Worm (Caenorhabditis elegans): ENCODE measurements around the gene str-40.

ce11 chrV:3046364-3046763 lies 22.6 kb downstream of the str-40 start:
- TF ChIP-seq vab-7 (GFP tag; IDR thresholded peaks at IDR 0.05) (no peak), arid-1 (GFP tag; conservative IDR thresholded peaks at IDR 0.05) (no peak), ZK546.5 (tag; optimal IDR thresholded peaks at IDR 0.05) (no peak), daf-16 (GFP tag; optimal IDR thresholded peaks at IDR 0.05) (no peak), daf-16 (tag; optimal IDR thresholded peaks at IDR 0.05) (no peak), aha-1 (tag) (peak; percentile 83), ama-1 (optimal IDR thresholded peaks at IDR 0.05) (no peak), saeg-2 (GFP tag; IDR thresholded peaks at IDR 0.05) (no peak), unc-62 (GFP tag; optimal IDR thresholded peaks at IDR 0.05 in 1 of 2) (no peak), unc-62 (tag; optimal IDR thresholded peaks at IDR 0.05) (no peak), jun-1 (tag; optimal IDR thresholded peaks at IDR 0.05) (no peak), nhr-11 (tag; optimal IDR thresholded peaks at IDR 0.05) (no peak), unc-39 (tag; optimal IDR thresholded peaks at IDR 0.05) (no peak), lin-39 (tag; optimal IDR thresholded peaks at IDR 0.05) (no peak)
